Fruit fly (Drosophila melanogaster) whole organism: ENCODE measurements around the gene CG32847.

ENCODE experiments used
- CG8478 ChIP-seq: fragments of >200 bp; optimal IDR thresholded peaks from 2 replicates; lab custom pipeline; 2018; ENCODE audit warnings: inconsistent platforms
- Dll ChIP-seq: fragments of >200 bp; optimal IDR thresholded peaks from 2 replicates; lab custom pipeline; 2017
- EcR ChIP-seq, 2 experiments: fragments of >200 bp; optimal IDR thresholded peaks; 2 replicates each; lab custom pipeline; 2017; ENCODE audit warnings: missing biosample characterization in 2 of 2, missing genetic modification characterization in 2 of 2, missing genetic modification reagents in 2 of 2
- pan ChIP-seq: fragments of >200 bp; optimal IDR thresholded peaks from 2 replicates; lab custom pipeline; 2017
- psq ChIP-seq: fragments of >200 bp; optimal IDR thresholded peaks from 2 replicates; lab custom pipeline; 2017
- usp ChIP-seq: fragments of >200 bp; optimal IDR thresholded peaks from 2 replicates; lab custom pipeline; 2017; ENCODE audit warnings: missing biosample characterization, missing genetic modification characterization, mixed read lengths

DNA sequence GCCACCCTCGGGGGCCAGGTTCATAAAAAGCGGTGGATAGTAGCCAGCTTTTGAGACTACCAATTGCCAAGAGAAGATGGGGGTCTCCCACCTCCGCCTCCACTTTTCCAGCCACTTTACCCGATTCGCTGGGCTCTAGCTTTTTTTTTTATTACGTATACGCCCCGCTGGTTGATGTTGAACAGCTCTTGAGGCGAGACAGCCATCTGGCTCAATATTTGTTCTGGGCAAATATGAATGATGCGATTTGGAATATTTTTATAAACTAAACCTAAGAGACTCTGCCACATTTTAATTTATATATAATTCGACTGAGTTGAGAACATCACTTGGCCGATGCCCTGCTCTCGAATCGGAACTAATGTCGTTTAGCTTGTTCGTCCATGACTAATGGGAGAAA, 28.7 kb downstream of the CG32847 start:
- TF ChIP-seq CG8478 (lab: Kevin White, UChicago) (no peak), Dll (lab: Kevin White, UChicago) (no peak), pan (lab: Kevin White, UChicago) (no peak), usp (GFP tag; lab: Kevin White, UChicago) (no peak), psq (lab: Kevin White, UChicago) (no peak), EcR (GFP tag; optimal IDR thresholded peaks at IDR 0.05; lab: Kevin White, UChicago) (no peak)
